Worm (Caenorhabditis elegans) whole organism, mixed stage, embryonic: ENCODE results near the gene F28F9.2.

Experiments used
- blmp-1 ChIP-seq: fragments of 150-350 bp; optimal IDR thresholded peaks from 2 replicates; lab custom pipeline; 2014; ENCODE audit warnings: missing biosample characterization, missing genetic modification characterization
- ceh-39 ChIP-seq: fragments of 150-350 bp; optimal IDR thresholded peaks from 2 replicates; lab custom pipeline; 2014; ENCODE audit warnings: missing biosample characterization, missing genetic modification characterization
- lsy-2 ChIP-seq: fragments of 150-350 bp; optimal IDR thresholded peaks from 2 replicates; lab custom pipeline; 2014; ENCODE audit warnings: missing biosample characterization, missing genetic modification characterization
- mep-1 ChIP-seq: fragments of 150-350 bp; optimal IDR thresholded peaks from 2 replicates; lab custom pipeline; 2017; ENCODE audit warnings: missing biosample characterization, missing genetic modification reagents, missing genetic modification characterization, inconsistent platforms
- nhr-12 ChIP-seq: fragments of 150-350 bp; optimal IDR thresholded peaks from 2 replicates; lab custom pipeline; 2014; ENCODE audit warnings: missing biosample characterization, missing genetic modification characterization
- nhr-237 ChIP-seq: fragments of 150-350 bp; optimal IDR thresholded peaks from 2 replicates; lab custom pipeline; 2014; ENCODE audit warnings: missing biosample characterization, missing genetic modification characterization
- nhr-76 ChIP-seq: sonication (generic microtip); optimal IDR thresholded peaks from 2 replicates; lab custom pipeline; 2017; ENCODE audit warnings: missing biosample characterization, missing genetic modification characterization
- pha-4 ChIP-seq: fragments of 150-350 bp; optimal IDR thresholded peaks from 2 replicates; lab custom pipeline; 2018; ENCODE audit warnings: missing biosample characterization, missing genetic modification reagents, missing genetic modification characterization
- snpc-4 ChIP-seq: fragments of 150-350 bp; optimal IDR thresholded peaks from 2 replicates; lab custom pipeline; 2014; ENCODE audit warnings: missing biosample characterization, missing genetic modification characterization
- sptf-1 ChIP-seq: sonication (generic microtip); optimal IDR thresholded peaks from 2 replicates; lab custom pipeline; 2017; ENCODE audit warnings: mild to moderate bottlenecking, missing genetic modification characterization, moderate library complexity, missing compliant biosample characterization
- unc-62 ChIP-seq: fragments of 150-350 bp; optimal IDR thresholded peaks from 2 replicates; lab custom pipeline; 2014; ENCODE audit warnings: missing biosample characterization, missing genetic modification reagents, missing genetic modification characterization

DNA sequence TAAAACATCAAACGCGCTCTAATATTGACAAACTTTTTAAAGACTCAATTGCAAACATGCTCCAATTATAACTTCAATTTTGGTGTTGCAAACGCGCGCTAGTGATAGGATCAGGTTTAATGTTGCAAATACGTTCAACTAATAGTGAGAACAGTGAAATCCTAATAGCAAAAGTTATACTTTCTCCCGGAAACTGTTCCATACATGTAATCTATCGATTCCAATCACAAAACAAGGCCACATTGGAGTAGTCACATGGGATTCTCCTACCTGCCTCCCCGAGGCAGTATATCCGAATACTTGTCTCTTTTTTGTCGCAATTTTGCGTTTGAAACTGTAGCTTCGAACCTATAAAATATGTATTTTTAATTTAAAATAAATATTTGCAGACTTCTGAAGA lies 30.4 kb downstream of the F28F9.2 start:
- TF ChIP-seq lsy-2 (tag; lab: Kevin White, UChicago) (no peak), unc-62 (GFP tag; lab: Kevin White, UChicago) (no peak), ceh-39 (tag; lab: Kevin White, UChicago) (no peak), snpc-4 (tag; lab: Kevin White, UChicago) (no peak), nhr-237 (tag; lab: Kevin White, UChicago) (no peak), nhr-76 (tag; lab: Kevin White, UChicago) (no peak), sptf-1 (tag; lab: Kevin White, UChicago) (no peak), nhr-12 (no peak), pha-4 (tag; lab: Kevin White, UChicago) (no peak), mep-1 (no peak), blmp-1 (no peak)
